Worm (Caenorhabditis elegans) whole organism, mixed stage, embryonic: ENCODE measurements around the gene jmjd-1.1.

ENCODE experiments used
- M03D4.4 ChIP-seq: sonication (generic microtip); optimal IDR thresholded peaks from 2 replicates; lab custom pipeline; 2017; ENCODE audit warnings: mild to moderate bottlenecking, missing genetic modification characterization, missing compliant biosample characterization
- blmp-1 ChIP-seq: fragments of 150-350 bp; optimal IDR thresholded peaks from 2 replicates; lab custom pipeline; 2014; ENCODE audit warnings: missing biosample characterization, missing genetic modification characterization
- ceh-39 ChIP-seq: fragments of 150-350 bp; optimal IDR thresholded peaks from 2 replicates; lab custom pipeline; 2014; ENCODE audit warnings: missing biosample characterization, missing genetic modification characterization
- ceh-83 ChIP-seq: fragments of 200-800 bp; sonication (Bioruptor generic); optimal IDR thresholded peaks from 2 replicates; lab custom pipeline; 2018; ENCODE audit warnings: mild to moderate bottlenecking, missing genetic modification characterization, missing compliant biosample characterization
- ces-1 ChIP-seq: fragments of 150-350 bp; optimal IDR thresholded peaks from 2 replicates; lab custom pipeline; 2014; ENCODE audit warnings: missing biosample characterization, missing genetic modification reagents, missing genetic modification characterization
- elt-1 ChIP-seq: sonication (generic microtip); optimal IDR thresholded peaks from 2 replicates; lab custom pipeline; 2017; ENCODE audit warnings: missing genetic modification characterization, mild to moderate bottlenecking, missing compliant biosample characterization, antibody characterized with exemption, moderate library complexity, borderline replicate concordance; ENCODE audit not compliant: insufficient read depth
- elt-3 ChIP-seq: fragments of 150-350 bp; optimal IDR thresholded peaks from 2 replicates; lab custom pipeline; 2014; ENCODE audit warnings: missing biosample characterization, missing genetic modification characterization
- flh-1 ChIP-seq: fragments of 200-800 bp; sonication (Bioruptor generic); optimal IDR thresholded peaks from 2 replicates; lab custom pipeline; 2018; ENCODE audit warnings: mild to moderate bottlenecking, missing genetic modification characterization, moderate library complexity, missing compliant biosample characterization
- hlh-1 ChIP-seq: fragments of 150-350 bp; optimal IDR thresholded peaks from 2 replicates; lab custom pipeline; 2014; ENCODE audit warnings: missing biosample characterization, missing genetic modification reagents, missing genetic modification characterization
- lin-13 ChIP-seq: fragments of 150-350 bp; optimal IDR thresholded peaks from 2 replicates; lab custom pipeline; 2014; ENCODE audit warnings: missing biosample characterization, missing genetic modification characterization
- lsy-2 ChIP-seq: fragments of 150-350 bp; optimal IDR thresholded peaks from 2 replicates; lab custom pipeline; 2014; ENCODE audit warnings: missing biosample characterization, missing genetic modification characterization
- mab-5 ChIP-seq: fragments of 150-350 bp; optimal IDR thresholded peaks from 2 replicates; lab custom pipeline; 2014; ENCODE audit warnings: missing biosample characterization, missing genetic modification characterization
- mep-1 ChIP-seq: fragments of 150-350 bp; optimal IDR thresholded peaks from 2 replicates; lab custom pipeline; 2017; ENCODE audit warnings: missing biosample characterization, missing genetic modification reagents, missing genetic modification characterization, inconsistent platforms
- mls-2 ChIP-seq: sonication (generic microtip); optimal IDR thresholded peaks from 2 replicates; lab custom pipeline; 2016; ENCODE audit warnings: mild to moderate bottlenecking, missing genetic modification characterization, moderate library complexity, missing compliant biosample characterization
- nhr-12 ChIP-seq: fragments of 150-350 bp; optimal IDR thresholded peaks from 2 replicates; lab custom pipeline; 2014; ENCODE audit warnings: missing biosample characterization, missing genetic modification characterization
- nhr-2 ChIP-seq: fragments of 150-350 bp; optimal IDR thresholded peaks from 2 replicates; lab custom pipeline; 2014; ENCODE audit warnings: missing biosample characterization, missing genetic modification characterization
- nhr-237 ChIP-seq: fragments of 150-350 bp; optimal IDR thresholded peaks from 2 replicates; lab custom pipeline; 2014; ENCODE audit warnings: missing biosample characterization, missing genetic modification characterization
- nhr-28 ChIP-seq: fragments of 150-350 bp; optimal IDR thresholded peaks from 2 replicates; lab custom pipeline; 2014; ENCODE audit warnings: missing biosample characterization, missing genetic modification characterization
- pha-4 ChIP-seq: fragments of 150-350 bp; optimal IDR thresholded peaks from 2 replicates; lab custom pipeline; 2018; ENCODE audit warnings: missing biosample characterization, missing genetic modification reagents, missing genetic modification characterization
- sem-2 ChIP-seq: fragments of 200-800 bp; sonication (Bioruptor generic); optimal IDR thresholded peaks from 2 replicates; lab custom pipeline; 2018; ENCODE audit warnings: mild to moderate bottlenecking, missing genetic modification characterization, missing compliant biosample characterization
- sptf-1 ChIP-seq: sonication (generic microtip); optimal IDR thresholded peaks from 2 replicates; lab custom pipeline; 2017; ENCODE audit warnings: mild to moderate bottlenecking, missing genetic modification characterization, moderate library complexity, missing compliant biosample characterization
- tbx-8 ChIP-seq: fragments of 200-800 bp; sonication (Bioruptor generic); optimal IDR thresholded peaks from 2 replicates; lab custom pipeline; 2018; ENCODE audit warnings: mild to moderate bottlenecking, missing genetic modification characterization, moderate library complexity, missing compliant biosample characterization
- unc-120 ChIP-seq: sonication (generic microtip); optimal IDR thresholded peaks from 2 replicates; lab custom pipeline; 2017; ENCODE audit warnings: missing genetic modification characterization, missing compliant biosample characterization; ENCODE audit not compliant: poor library complexity, severe bottlenecking
- unc-39 ChIP-seq: fragments of 150-350 bp; optimal IDR thresholded peaks from 2 replicates; lab custom pipeline; 2014; ENCODE audit warnings: missing biosample characterization, missing genetic modification characterization
- ztf-11 ChIP-seq: fragments of 150-350 bp; optimal IDR thresholded peaks from 2 replicates; lab custom pipeline; 2014; ENCODE audit warnings: missing biosample characterization, missing genetic modification characterization

The jmjd-1.1 gene

DNA sequence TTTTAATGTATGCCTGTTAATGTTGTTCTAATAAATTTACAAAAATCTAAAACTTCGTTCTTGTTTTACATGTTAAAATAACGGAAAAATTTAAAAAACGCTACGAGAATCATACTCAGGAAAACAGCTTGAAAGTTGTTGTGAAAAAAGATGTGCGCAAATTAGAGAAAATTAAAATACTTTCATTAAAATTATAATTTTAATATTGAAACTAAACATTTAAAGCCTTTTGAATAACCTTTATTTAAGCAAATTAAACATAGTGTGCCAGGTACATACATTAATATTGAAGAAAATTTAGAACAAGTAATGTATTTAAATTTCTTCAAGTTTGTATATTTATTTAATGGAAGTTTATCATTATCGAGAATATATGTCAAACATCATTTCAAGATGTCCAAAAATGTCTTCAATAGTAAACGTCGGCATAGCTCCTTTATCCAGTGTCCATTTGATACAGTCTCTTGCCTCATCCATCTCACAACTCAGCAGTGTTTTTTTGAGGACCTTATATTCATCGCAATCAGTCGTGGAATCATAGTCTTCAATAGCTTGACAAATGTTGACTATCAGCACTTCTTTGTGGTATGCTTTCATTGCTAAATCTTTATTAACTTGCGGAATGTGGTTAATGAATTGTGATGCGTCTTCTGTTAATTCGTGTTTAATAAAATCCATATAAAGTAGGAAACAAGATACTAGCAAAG, 44.4 kb upstream of the jmjd-1.1 start:
- TF ChIP-seq lsy-2 (tag; lab: Kevin White, UChicago) (peak; percentile 10), blmp-1 (tag; lab: Kevin White, UChicago) (no peak), elt-3 (no peak), nhr-2 (peak; percentile 60), nhr-12 (tag; lab: Kevin White, UChicago) (no peak), unc-39 (tag; lab: Kevin White, UChicago) (no peak), nhr-28 (tag; lab: Kevin White, UChicago) (no peak), lin-13 (tag; lab: Kevin White, UChicago) (no peak), unc-120 (tag; lab: Kevin White, UChicago) (no peak), ces-1 (GFP tag; lab: Kevin White, UChicago) (peak; percentile 64), pha-4 (tag; lab: Kevin White, UChicago) (no peak), ztf-11 (tag; lab: Kevin White, UChicago) (no peak), ceh-39 (tag; lab: Kevin White, UChicago) (no peak), mls-2 (tag; lab: Kevin White, UChicago) (no peak)

DNA sequence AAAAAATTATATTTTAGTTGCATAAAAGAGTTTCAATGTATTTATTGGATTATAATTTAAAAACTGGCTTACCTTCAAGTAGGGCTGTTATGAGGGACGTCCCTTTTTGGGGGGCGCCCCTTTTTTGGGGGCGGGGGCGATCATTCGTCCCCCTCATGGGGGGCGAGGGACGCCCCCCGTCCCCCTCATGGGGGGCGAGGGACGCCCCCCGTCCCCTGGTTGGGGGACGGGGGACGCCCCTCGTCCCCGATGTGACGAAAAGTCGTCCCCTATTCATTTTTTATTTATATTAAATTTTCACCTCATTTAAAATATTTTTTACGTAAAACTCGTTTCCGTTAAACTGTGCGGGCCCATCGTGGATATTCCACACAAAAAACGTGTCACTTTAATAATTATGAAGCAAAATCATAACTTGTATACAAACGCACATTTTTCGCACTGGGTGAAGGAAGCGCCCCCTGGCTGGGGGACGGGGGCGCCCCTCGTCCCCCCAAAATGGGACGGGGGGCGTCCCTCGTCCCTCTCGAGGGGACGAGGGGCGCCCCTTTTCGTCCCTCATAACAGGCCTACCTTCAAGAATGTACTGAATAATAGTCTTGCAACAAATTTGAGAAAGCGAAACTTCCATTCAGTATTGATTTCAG, 40.7 kb upstream of the jmjd-1.1 start:
- TF ChIP-seq unc-120 (tag; lab: Kevin White, UChicago), result no peak
- no peak for TF ChIP-seq mls-2 (tag; lab: Kevin White, UChicago)
- no peak for TF ChIP-seq elt-3
- TF ChIP-seq sptf-1 (tag; lab: Kevin White, UChicago), result no peak
- TF ChIP-seq lsy-2 (tag; lab: Kevin White, UChicago), result no peak
- TF ChIP-seq pha-4 (tag; lab: Kevin White, UChicago), result no peak
- no peak for TF ChIP-seq M03D4.4 (tag; lab: Kevin White, UChicago)
- no peak for TF ChIP-seq flh-1
- TF ChIP-seq sem-2 (GFP tag; lab: Kevin White, UChicago), result no peak
- TF ChIP-seq ceh-83 (GFP tag; lab: Kevin White, UChicago), result no peak
- TF ChIP-seq ztf-11 (tag; lab: Kevin White, UChicago), result no peak
- no peak for TF ChIP-seq blmp-1 (tag; lab: Kevin White, UChicago)
- TF ChIP-seq, all 35 proteins: peak for 0

DNA sequence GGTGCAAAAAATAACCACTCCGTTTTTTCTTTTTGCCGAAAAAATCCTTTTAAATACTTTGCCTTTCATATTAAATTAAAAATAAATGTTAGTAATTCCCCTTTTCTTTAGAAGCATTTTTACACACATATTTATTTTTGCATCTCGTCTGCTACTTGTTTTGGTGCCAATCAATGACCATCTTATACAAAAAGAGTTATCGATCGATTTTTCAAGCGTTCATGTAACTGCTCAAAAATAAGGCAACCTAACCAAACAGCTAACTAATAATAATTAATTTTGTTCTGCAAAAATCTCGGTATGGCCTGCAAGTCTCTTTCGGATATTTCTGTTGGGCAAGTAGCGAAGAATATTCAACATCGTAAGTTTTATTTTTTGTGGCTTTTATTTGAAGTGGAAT, 39.9 kb upstream of the jmjd-1.1 start, which contains the start of gene F44E5.2:
Gene F44E5.2 (plus strand): TSS at position 301 of the 400 bp plus-strand sequence.
- TF ChIP-seq elt-1 (tag; lab: Kevin White, UChicago) (no peak), lin-13 (tag; lab: Kevin White, UChicago) (no peak)

DNA sequence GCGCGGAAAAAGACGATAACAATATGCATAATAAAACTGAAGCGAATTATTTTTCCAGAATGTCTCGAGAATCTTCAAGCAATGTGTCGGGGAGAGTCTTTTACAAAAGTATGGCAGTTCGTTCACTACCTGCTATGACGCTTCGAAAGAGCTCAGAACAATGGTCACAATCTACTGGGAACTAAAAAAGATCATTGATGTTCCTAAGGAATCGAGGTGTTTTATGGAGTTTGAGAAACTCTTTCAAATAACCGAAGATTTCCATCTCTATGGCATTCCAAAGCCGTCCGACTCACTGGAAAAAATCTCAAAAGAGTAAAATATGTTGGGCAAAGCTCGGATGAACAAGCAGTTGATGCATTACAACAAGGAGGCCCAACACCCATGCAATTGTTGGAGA, 34.0 kb upstream of the jmjd-1.1 start, which contains the start of gene F44E5.15:
Gene F44E5.15 (plus strand): TSS at position 301 of the 400 bp plus-strand sequence.
- TF ChIP-seq tbx-8 (GFP tag; lab: Kevin White, UChicago), result no peak
- TF ChIP-seq sptf-1 (tag; lab: Kevin White, UChicago), result no peak
- TF ChIP-seq hlh-1 (tag; lab: Kevin White, UChicago), result no peak

DNA sequence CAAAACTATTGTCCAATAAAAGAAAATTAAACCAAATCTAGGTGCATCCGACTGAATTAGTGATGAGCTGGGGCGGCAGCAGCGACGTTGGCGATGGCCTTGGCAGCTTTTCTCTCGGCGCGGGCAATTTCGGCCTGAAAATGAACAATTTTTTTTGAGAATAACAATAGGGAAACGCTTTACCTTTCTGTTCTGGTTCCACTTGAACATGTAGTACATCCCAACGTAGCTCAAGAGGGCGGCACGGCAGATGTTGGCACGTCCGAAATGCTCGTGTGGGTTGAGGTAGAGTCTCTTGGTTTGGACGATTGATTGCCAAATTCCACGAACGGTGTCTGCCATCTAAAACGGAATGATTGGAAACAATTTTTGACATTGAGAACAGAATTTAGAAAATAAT, 32.1 kb upstream of the jmjd-1.1 start, which contains the start of gene F44E5.1:
Gene F44E5.1 (minus strand): TSS at position 342 of the 400 bp plus-strand sequence.
- TF ChIP-seq nhr-2 (no peak), hlh-1 (tag; lab: Kevin White, UChicago) (no peak), tbx-8 (GFP tag; lab: Kevin White, UChicago) (no peak), blmp-1 (tag; lab: Kevin White, UChicago) (no peak), nhr-12 (tag; lab: Kevin White, UChicago) (no peak)
- TF ChIP-seq, all 35 proteins: peak for 0

DNA sequence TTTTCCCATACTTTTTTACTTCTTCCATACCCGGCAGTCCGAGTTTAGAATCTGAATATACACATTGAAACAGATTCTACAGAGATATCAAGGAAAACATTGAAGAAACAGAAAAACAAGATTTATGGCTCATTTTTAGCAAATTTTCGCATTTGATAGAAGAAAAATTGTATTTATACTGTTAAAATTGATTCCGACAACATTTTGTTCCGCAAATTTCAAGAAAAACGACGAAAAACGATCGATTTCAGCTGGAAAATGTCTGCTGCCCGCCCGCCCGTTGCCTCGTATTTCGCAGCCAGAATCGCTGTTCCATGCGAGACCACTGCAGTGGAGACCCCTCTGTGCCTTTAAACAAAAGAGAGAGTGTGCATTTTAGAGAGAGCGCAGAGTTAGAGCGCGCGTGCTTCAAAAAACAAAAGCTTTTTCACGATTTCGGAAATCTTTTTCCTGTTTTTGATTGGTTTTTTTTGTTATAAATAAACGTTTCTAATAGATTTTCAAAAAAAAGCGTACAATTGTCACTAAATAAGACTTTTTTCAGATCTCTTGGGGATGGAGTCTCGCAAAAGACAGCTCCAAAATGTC, 28.4 kb upstream of the jmjd-1.1 start, which contains the start of the genes patr-1 and dna-2:
Gene patr-1 (minus strand): TSS at position 51 of the 588 bp plus-strand sequence.
Gene dna-2 (plus strand): TSS at position 538 of the 588 bp plus-strand sequence.
- TF ChIP-seq ceh-39 (tag; lab: Kevin White, UChicago) (peak; percentile 36), pha-4 (tag; lab: Kevin White, UChicago) (peak; percentile 11), nhr-237 (peak; percentile 62), mep-1 (tag; lab: Kevin White, UChicago) (peak; percentile 77), lsy-2 (tag; lab: Kevin White, UChicago) (peak; percentile 77), mab-5 (tag; lab: Kevin White, UChicago) (no peak)
- TF ChIP-seq, all 35 proteins: peak for 5
